Worm (Caenorhabditis elegans) whole organism, L1 larva: Measurements from ENCODE around the gene W06D11.1.

Experiments used
- lin-39 ChIP-seq: fragments of 150-350 bp; optimal IDR thresholded peaks from 2 replicates; lab custom pipeline; 2014; ENCODE audit warnings: missing biosample characterization, missing genetic modification reagents, missing genetic modification characterization
- nhr-12 ChIP-seq: sonication (generic microtip); optimal IDR thresholded peaks from 2 replicates; lab custom pipeline; 2017; ENCODE audit warnings: missing biosample characterization, missing genetic modification characterization

ce11 chrX:12290539-12290938, 3.8 kb upstream of the W06D11.1 start, which contains the start of gene C04B4.4:
- TF ChIP-seq nhr-12 (no peak), lin-39 (no peak)
